Worm (Caenorhabditis elegans) whole organism, L2 larva: Measurements from ENCODE around the gene irld-64.

Experiments
- aly-2 ChIP-seq: fragments of 150-350 bp; optimal IDR thresholded peaks from 2 replicates; lab custom pipeline; 2014; ENCODE audit warnings: missing biosample characterization, missing genetic modification characterization
- ama-1 ChIP-seq: fragments of 150-350 bp; optimal IDR thresholded peaks from 2 replicates; lab custom pipeline; 2018; ENCODE audit warnings: inconsistent platforms
- ceh-16 ChIP-seq: fragments of 150-350 bp; optimal IDR thresholded peaks from 2 replicates; lab custom pipeline; 2014; ENCODE audit warnings: missing biosample characterization, missing genetic modification characterization
- ceh-82 ChIP-seq: fragments of 150-350 bp; optimal IDR thresholded peaks from 2 replicates; lab custom pipeline; 2014; ENCODE audit warnings: missing biosample characterization, missing genetic modification characterization
- dmd-4 ChIP-seq: sonication (generic microtip); optimal IDR thresholded peaks from 2 replicates; lab custom pipeline; 2017; ENCODE audit warnings: missing biosample characterization, missing genetic modification characterization
- lin-39 ChIP-seq: fragments of 150-350 bp; optimal IDR thresholded peaks from 2 replicates; lab custom pipeline; 2014; ENCODE audit warnings: missing biosample characterization, missing genetic modification reagents, missing genetic modification characterization
- nhr-10 ChIP-seq: sonication (generic microtip); optimal IDR thresholded peaks from 2 replicates; lab custom pipeline; 2017; ENCODE audit warnings: missing biosample characterization, missing genetic modification characterization
- nhr-12 ChIP-seq: fragments of 150-350 bp; optimal IDR thresholded peaks from 2 replicates; lab custom pipeline; 2014; ENCODE audit warnings: missing biosample characterization, missing genetic modification characterization
- nhr-21 ChIP-seq: fragments of 150-350 bp; optimal IDR thresholded peaks from 2 replicates; lab custom pipeline; 2014; ENCODE audit warnings: missing biosample characterization, missing genetic modification characterization
- nhr-77 ChIP-seq: fragments of 150-350 bp; optimal IDR thresholded peaks from 2 replicates; lab custom pipeline; 2014; ENCODE audit warnings: missing biosample characterization, missing genetic modification characterization
- snpc-4 ChIP-seq: fragments of 150-350 bp; optimal IDR thresholded peaks from 2 replicates; lab custom pipeline; 2014; ENCODE audit warnings: missing biosample characterization, missing genetic modification characterization
- ztf-4 ChIP-seq: fragments of 150-350 bp; optimal IDR thresholded peaks from 2 replicates; lab custom pipeline; 2014; ENCODE audit warnings: missing biosample characterization, missing genetic modification characterization

ce11 chrII:2881088-2881487, 49.3 kb downstream of the irld-64 start:
- TF ChIP-seq lin-39 (no peak), snpc-4 (tag; lab: Kevin White, UChicago) (no peak), ama-1 (lab: Kevin White, UChicago) (no peak), ceh-82 (no peak), nhr-10 (no peak), aly-2 (no peak), dmd-4 (tag; lab: Kevin White, UChicago) (no peak), ceh-16 (tag; lab: Kevin White, UChicago) (no peak), nhr-77 (no peak), nhr-21 (tag; lab: Kevin White, UChicago) (no peak), nhr-12 (tag; lab: Kevin White, UChicago) (no peak), ztf-4 (tag; lab: Kevin White, UChicago) (no peak)
